Fruit fly (Drosophila melanogaster): ENCODE measurements around the gene CG5612.

DNA sequence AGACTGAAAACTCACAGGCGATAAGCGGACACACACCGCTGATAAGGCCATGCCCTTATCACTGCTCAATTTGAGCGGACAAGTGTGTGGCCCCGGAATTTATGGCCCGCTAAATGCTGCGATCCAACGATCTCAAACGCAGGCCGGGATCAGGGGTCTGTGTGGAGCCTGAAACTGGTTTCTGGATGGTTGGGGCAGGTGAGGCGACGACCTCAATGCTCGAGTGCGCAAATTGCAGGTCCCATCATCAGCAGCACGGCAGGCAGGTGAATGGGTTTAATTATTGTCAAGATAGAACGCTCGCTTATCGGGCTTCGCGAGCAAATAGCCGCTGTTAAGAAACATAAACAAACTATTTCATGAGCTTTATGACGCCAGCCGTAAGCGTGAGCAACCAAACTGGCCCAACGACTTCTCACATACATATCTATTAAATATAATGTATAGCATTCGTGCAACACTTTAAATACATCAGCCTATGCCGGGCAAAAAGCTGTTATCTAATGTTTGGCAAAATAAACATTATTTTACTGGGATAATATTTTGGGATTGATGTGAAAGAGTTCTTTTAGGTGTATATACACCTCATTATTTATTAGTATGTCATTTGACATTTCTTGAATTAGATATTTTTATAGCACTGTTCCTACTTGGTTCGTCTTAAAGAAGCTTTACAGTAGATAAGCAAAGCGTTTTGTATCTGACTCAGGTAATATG, 20.1 kb downstream of the CG5612 start:
- TF ChIP-seq OdsH (GFP tag; optimal IDR thresholded peaks at IDR 0.05): peak; percentile 19
- TF ChIP-seq Mio (GFP tag; optimal IDR thresholded peaks at IDR 0.05): no peak
- TF ChIP-seq usp (GFP tag; optimal IDR thresholded peaks at IDR 0.05): no peak

Measured in whole organism, wandering third instar larva.